Fruit fly (Drosophila melanogaster) whole organism, wandering third instar larva: ENCODE measurements around the gene CG31848.

Source experiments
- Abd-B ChIP-seq: fragments of >200 bp; optimal IDR thresholded peaks from 2 replicates; lab custom pipeline; 2017; ENCODE audit warnings: missing biosample characterization, missing genetic modification characterization
- CG32264 ChIP-seq: fragments of 200-800 bp; sonication (Bioruptor generic); optimal IDR thresholded peaks from 2 replicates; lab custom pipeline; 2016; ENCODE audit warnings: missing biosample characterization, missing genetic modification characterization
- CG9705 ChIP-seq: fragments of 200-800 bp; sonication (Bioruptor generic); optimal IDR thresholded peaks from 2 replicates; lab custom pipeline; 2018; ENCODE audit warnings: missing biosample characterization, mild to moderate bottlenecking, missing genetic modification characterization
- CrebA ChIP-seq: fragments of 200-800 bp; sonication (Bioruptor generic); optimal IDR thresholded peaks from 2 replicates; lab custom pipeline; 2016; ENCODE audit warnings: missing biosample characterization, mild to moderate bottlenecking, missing genetic modification characterization, borderline replicate concordance
- Dfd ChIP-seq: fragments of >200 bp; optimal IDR thresholded peaks from 2 replicates; lab custom pipeline; 2017; ENCODE audit warnings: missing biosample characterization, missing genetic modification characterization
- Dif ChIP-seq: fragments of 200-275, 200-300 bp; sonication (Bioruptor generic); optimal IDR thresholded peaks from 2 replicates; lab custom pipeline; 2018; ENCODE audit warnings: missing biosample characterization, missing genetic modification characterization; ENCODE audit not compliant: partially characterized antibody
- Hnf4 ChIP-seq: fragments of 200-800 bp; sonication (Bioruptor generic); optimal IDR thresholded peaks from 2 replicates; lab custom pipeline; 2016; ENCODE audit warnings: missing biosample characterization, mild to moderate bottlenecking, missing genetic modification characterization
- Hr78 ChIP-seq: fragments of >200 bp; optimal IDR thresholded peaks from 2 replicates; lab custom pipeline; 2017; ENCODE audit warnings: missing biosample characterization, missing genetic modification characterization
- Hr83 ChIP-seq: fragments of 200-300 bp; sonication (Bioruptor generic); optimal IDR thresholded peaks from 2 replicates; lab custom pipeline; 2016; ENCODE audit warnings: missing biosample characterization, mild to moderate bottlenecking, missing genetic modification characterization, moderate library complexity; ENCODE audit not compliant: poor library complexity, severe bottlenecking
- Mio ChIP-seq: sonication (Bioruptor generic); optimal IDR thresholded peaks from 2 replicates; lab custom pipeline; 2016; ENCODE audit warnings: missing biosample characterization, missing genetic modification characterization
- N ChIP-seq: fragments of >200 bp; optimal IDR thresholded peaks from 2 replicates; lab custom pipeline; 2018; ENCODE audit warnings: missing biosample characterization, missing external identifiers, missing genetic modification characterization
- Rel ChIP-seq, 2 experiments: fragments of 200-800 bp; sonication (Bioruptor generic) in 1 of 2; optimal IDR thresholded peaks; 2 replicates in 1 of 2; 3 replicates in 1 of 2; lab custom pipeline; 2016 to 2019; ENCODE audit warnings: mild to moderate bottlenecking in 2 of 2, missing biosample characterization in 2 of 2, missing genetic modification characterization in 2 of 2, moderate library complexity in 1 of 2
- Sp1 ChIP-seq: fragments of 200-800 bp; sonication (Bioruptor generic); optimal IDR thresholded peaks from 3 replicates; lab custom pipeline; 2019; ENCODE audit warnings: missing biosample characterization, mild to moderate bottlenecking, missing genetic modification characterization, moderate library complexity
- Vsx2 ChIP-seq: fragments of 200-300, 225-300 bp; sonication (Bioruptor generic); optimal IDR thresholded peaks from 2 replicates; lab custom pipeline; 2018; ENCODE audit warnings: missing biosample characterization, missing genetic modification characterization; ENCODE audit not compliant: partially characterized antibody
- brk ChIP-seq: fragments of 200-800 bp; sonication (Bioruptor generic); optimal IDR thresholded peaks from 2 replicates; lab custom pipeline; 2016; ENCODE audit warnings: missing biosample characterization, mild to moderate bottlenecking, missing genetic modification characterization
- dmrt93B ChIP-seq: fragments of 200-800 bp; sonication (Bioruptor generic); optimal IDR thresholded peaks from 2 replicates; lab custom pipeline; 2018; ENCODE audit warnings: missing biosample characterization, mild to moderate bottlenecking, missing genetic modification characterization
- ey ChIP-seq: fragments of 200-800 bp; sonication (Bioruptor generic); optimal IDR thresholded peaks from 2 replicates; lab custom pipeline; 2016; ENCODE audit warnings: missing biosample characterization, missing genetic modification characterization
- fru ChIP-seq: fragments of 200-800 bp; sonication (Bioruptor generic); optimal IDR thresholded peaks from 3 replicates; lab custom pipeline; 2016; ENCODE audit warnings: missing biosample characterization, mild to moderate bottlenecking, missing genetic modification characterization
- h ChIP-seq: fragments of 200-800 bp; sonication (Bioruptor generic); optimal IDR thresholded peaks from 3 replicates; lab custom pipeline; 2016; ENCODE audit warnings: missing biosample characterization, mild to moderate bottlenecking, missing genetic modification characterization
- jim ChIP-seq: fragments of 175-275, 200-325 bp; sonication (Bioruptor generic); optimal IDR thresholded peaks from 2 replicates; lab custom pipeline; 2016; ENCODE audit warnings: missing biosample characterization, mild to moderate bottlenecking, missing genetic modification characterization
- lola ChIP-seq: fragments of >200 bp; optimal IDR thresholded peaks from 2 replicates; lab custom pipeline; 2017; ENCODE audit warnings: missing biosample characterization, missing genetic modification characterization
- pan ChIP-seq: fragments of >200 bp; optimal IDR thresholded peaks from 2 replicates; lab custom pipeline; 2017
- psq ChIP-seq: fragments of 200-800 bp; sonication (Bioruptor generic); optimal IDR thresholded peaks from 3 replicates; lab custom pipeline; 2017; ENCODE audit warnings: missing biosample characterization, mild to moderate bottlenecking, missing genetic modification characterization, moderate library complexity
- rgr ChIP-seq: fragments of 200-800 bp; sonication (Bioruptor generic); optimal IDR thresholded peaks from 3 replicates; lab custom pipeline; 2016; ENCODE audit warnings: missing biosample characterization, mild to moderate bottlenecking, missing genetic modification characterization
- sage ChIP-seq: fragments of 200-800 bp; sonication (Bioruptor generic); optimal IDR thresholded peaks from 2 replicates; lab custom pipeline; 2016; ENCODE audit warnings: missing biosample characterization, mild to moderate bottlenecking, missing genetic modification characterization
- tai ChIP-seq: sonication (Bioruptor generic); optimal IDR thresholded peaks from 2 replicates; lab custom pipeline; 2016; ENCODE audit warnings: missing biosample characterization, missing genetic modification characterization
- woc ChIP-seq: sonication (Bioruptor generic); optimal IDR thresholded peaks from 2 replicates; lab custom pipeline; 2016; ENCODE audit warnings: missing biosample characterization, mild to moderate bottlenecking, missing genetic modification characterization

The CG31848 gene

dm6 chr2L:13258702-13259101, 7.0 kb downstream of the CG31848 start:
- no peak for TF ChIP-seq fru (GFP tag; lab: Kevin White, UChicago)
- no peak for TF ChIP-seq CG9705 (GFP tag; lab: Kevin White, UChicago)
- no peak for TF ChIP-seq jim (GFP tag; lab: Kevin White, UChicago)
- no peak for TF ChIP-seq Dfd (GFP tag; lab: Kevin White, UChicago)
- TF ChIP-seq tai (GFP tag; lab: Kevin White, UChicago): no peak
- no peak for TF ChIP-seq Hnf4 (GFP tag; lab: Kevin White, UChicago)
- no peak for TF ChIP-seq rgr
- no peak for TF ChIP-seq Abd-B (GFP tag; lab: Kevin White, UChicago)
- no peak for TF ChIP-seq h
- no peak for TF ChIP-seq CrebA (GFP tag; lab: Kevin White, UChicago)
- no peak for TF ChIP-seq Sp1 (GFP tag; lab: Kevin White, UChicago)
- TF ChIP-seq brk (GFP tag; lab: Kevin White, UChicago): no peak
- TF ChIP-seq psq (GFP tag; lab: Kevin White, UChicago): no peak
- TF ChIP-seq woc: no peak

dm6 chr2L:13257177-13257576, 8.5 kb downstream of the CG31848 start, which contains the start of gene Naa20B:
Gene Naa20B, plus strand, starts transcription at chr2L:13257477.
- TF ChIP-seq dmrt93B (no peak), ey (GFP tag; lab: Kevin White, UChicago) (no peak)

dm6 chr2L:13251167-13251566, 14.5 kb downstream of the CG31848 start:
- TF ChIP-seq tai (GFP tag; lab: Kevin White, UChicago): no peak
- TF ChIP-seq jim (GFP tag; lab: Kevin White, UChicago): no peak
- no peak for TF ChIP-seq Vsx2
- no peak for TF ChIP-seq Hnf4 (GFP tag; lab: Kevin White, UChicago)
- TF ChIP-seq CrebA (GFP tag; lab: Kevin White, UChicago): no peak
- no peak for TF ChIP-seq sage (GFP tag; lab: Kevin White, UChicago)

- TF ChIP-seq CG9705 (GFP tag; lab: Kevin White, UChicago) (no peak), pan (lab: Kevin White, UChicago) (no peak), Rel (GFP tag; optimal IDR thresholded peaks at IDR 0.05; lab: Kevin White, UChicago) (no peak), Rel (tag; optimal IDR thresholded peaks at IDR 0.05; lab: Kevin White, UChicago) (no peak), sage (GFP tag; lab: Kevin White, UChicago) (no peak), dmrt93B (no peak), psq (GFP tag; lab: Kevin White, UChicago) (no peak), Mio (GFP tag; lab: Kevin White, UChicago) (no peak), Abd-B (GFP tag; lab: Kevin White, UChicago) (no peak), N (GFP tag; lab: Kevin White, UChicago) (no peak), brk (GFP tag; lab: Kevin White, UChicago) (no peak), ey (GFP tag; lab: Kevin White, UChicago) (no peak), Hr83 (GFP tag; lab: Kevin White, UChicago) (no peak)
Observed at dm6 chr2L:13245855-13246645, 19.6 kb downstream of the CG31848 start, which contains the start of gene CG16820. Gene CG16820, plus strand, starts transcription at chr2L:13246232.

- TF ChIP-seq lola (GFP tag; lab: Kevin White, UChicago) (no peak), psq (GFP tag; lab: Kevin White, UChicago) (no peak), pan (lab: Kevin White, UChicago) (no peak), Dif (GFP tag; lab: Kevin White, UChicago) (no peak), Hr78 (GFP tag; lab: Kevin White, UChicago) (no peak)
- TF ChIP-seq, all 38 proteins: peak for 0
Observed at dm6 chr2L:13244759-13245308, 20.8 kb downstream of the CG31848 start.

dm6 chr2L:13239689-13240088, 26.0 kb downstream of the CG31848 start, which contains the start of gene Jhbp13:
Gene Jhbp13, plus strand, starts transcription at chr2L:13239989.
- no peak for TF ChIP-seq ey (GFP tag; lab: Kevin White, UChicago)
- no peak for TF ChIP-seq CG32264
- no peak for TF ChIP-seq Abd-B (GFP tag; lab: Kevin White, UChicago)
- no peak for TF ChIP-seq sage (GFP tag; lab: Kevin White, UChicago)
- no peak for TF ChIP-seq pan (lab: Kevin White, UChicago)
- no peak for TF ChIP-seq Dfd (GFP tag; lab: Kevin White, UChicago)
- no peak for TF ChIP-seq lola (GFP tag; lab: Kevin White, UChicago)
- TF ChIP-seq, all 38 proteins: peak for 0
